Worm (Caenorhabditis elegans) whole organism, late embryonic: ENCODE data around the gene serp-1.2.

Source experiments
- ama-1 ChIP-seq: fragments of 150-350 bp; optimal IDR thresholded peaks from 2 replicates; lab custom pipeline; 2014
- hlh-6 ChIP-seq: sonication (generic microtip); optimal IDR thresholded peaks from 2 replicates; lab custom pipeline; 2016; ENCODE audit warnings: missing genotype, missing genetic modification characterization, missing compliant biosample characterization
- lin-11 ChIP-seq: fragments of 200-800 bp; sonication (Bioruptor generic); optimal IDR thresholded peaks from 2 replicates; lab custom pipeline; 2018; ENCODE audit warnings: mild to moderate bottlenecking, missing genetic modification characterization, missing compliant biosample characterization

DNA sequence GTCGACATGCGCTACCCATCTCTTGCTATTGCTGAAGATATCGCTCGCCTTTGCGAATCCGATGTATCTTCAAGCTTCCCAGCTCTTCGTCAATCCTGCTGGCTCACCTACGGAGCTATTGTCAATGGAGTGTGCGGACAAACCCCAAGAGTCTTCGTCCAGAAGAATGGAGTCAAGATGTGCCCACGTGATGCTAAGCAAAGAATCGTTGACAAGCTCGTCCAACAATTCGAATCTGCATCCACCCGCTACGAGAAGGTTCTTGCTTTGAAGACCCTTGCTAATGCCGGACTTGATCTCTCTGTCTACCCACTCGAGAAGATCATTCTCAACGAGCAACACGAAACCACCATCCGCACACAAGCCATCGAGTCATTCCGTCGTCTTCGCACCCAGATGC, 37.2 kb downstream of the serp-1.2 start:
- TF ChIP-seq lin-11 (tag; lab: Kevin White, UChicago) (no peak), hlh-6 (no peak), ama-1 (lab: Kevin White, UChicago) (no peak)
